Fruit fly (Drosophila melanogaster) whole organism, embryonic: ENCODE results near the gene pall.

Source experiments
- Atf6 ChIP-seq: fragments of 200-800 bp; sonication (Bioruptor generic); IDR thresholded peaks from 2 replicates; pipeline ENCODE4 v1.3.6; 2022; ENCODE audit warnings: missing biosample characterization, missing genetic modification characterization
- CG10274 ChIP-seq: fragments of 200-800 bp; sonication (Bioruptor generic); optimal IDR thresholded peaks from 3 replicates; lab custom pipeline; 2017; ENCODE audit warnings: missing biosample characterization, mild to moderate bottlenecking, missing genetic modification characterization
- CG10959 ChIP-seq: fragments of 200-800 bp; sonication (Bioruptor generic); IDR thresholded peaks from 2 replicates; pipeline ENCODE4 v1.3.6; 2022; ENCODE audit warnings: missing biosample characterization, missing genetic modification characterization
- CG11093 ChIP-seq: fragments of 200-800 bp; sonication (Bioruptor generic); IDR thresholded peaks from 3 replicates; pipeline ENCODE4 v1.3.6; 2022; ENCODE audit warnings: missing biosample characterization, missing genetic modification characterization
- CG12104 ChIP-seq: fragments of 200-800 bp; sonication (Bioruptor generic); optimal IDR thresholded peaks from 3 replicates; lab custom pipeline; 2016; ENCODE audit warnings: missing biosample characterization, missing genetic modification characterization
- CG14014 ChIP-seq: fragments of 200-800 bp; sonication (Bioruptor generic); IDR thresholded peaks from 2 replicates; pipeline ENCODE4 v1.3.6; 2022; ENCODE audit warnings: missing biosample characterization, missing genetic modification characterization
- CG15479 ChIP-seq: fragments of 200-800 bp; sonication (Bioruptor generic); optimal IDR thresholded peaks from 3 replicates; lab custom pipeline; 2019; ENCODE audit warnings: missing biosample characterization, mild to moderate bottlenecking, missing genetic modification characterization, moderate library complexity
- CG15601 ChIP-seq: fragments of 200-800 bp; sonication (Bioruptor generic); optimal IDR thresholded peaks from 3 replicates; lab custom pipeline; 2019; ENCODE audit warnings: missing biosample characterization, mild to moderate bottlenecking, missing genetic modification characterization, moderate library complexity
- CG17612 ChIP-seq: fragments of 200-800 bp; sonication (Bioruptor generic); IDR thresholded peaks from 2 replicates; pipeline ENCODE4 v1.3.6; 2022; ENCODE audit warnings: missing biosample characterization, missing genetic modification characterization
- CG1792 ChIP-seq: fragments of 200-800 bp; sonication (Bioruptor generic); optimal IDR thresholded peaks from 2 replicates; lab custom pipeline; 2016; ENCODE audit warnings: missing biosample characterization, missing genetic modification characterization
- CG18011 ChIP-seq: fragments of 200-800 bp; sonication (Bioruptor generic); optimal IDR thresholded peaks from 2 replicates; lab custom pipeline; 2017; ENCODE audit warnings: missing biosample characterization, missing genetic modification characterization, mild to moderate bottlenecking, moderate library complexity, missing genotype
- CG2202 ChIP-seq: fragments of 200-800 bp; sonication (Bioruptor generic); optimal IDR thresholded peaks from 2 replicates; lab custom pipeline; 2018; ENCODE audit warnings: missing biosample characterization, mild to moderate bottlenecking, missing genetic modification characterization
- CG2712 ChIP-seq: fragments of 200-800 bp; optimal IDR thresholded peaks from 3 replicates; lab custom pipeline; 2019; ENCODE audit warnings: missing biosample characterization, mild to moderate bottlenecking, missing genetic modification characterization, moderate library complexity
- CG31365 ChIP-seq: fragments of 200-800 bp; sonication (Bioruptor generic); optimal IDR thresholded peaks from 2 replicates; lab custom pipeline; 2018; ENCODE audit warnings: missing biosample characterization, mild to moderate bottlenecking, missing genetic modification characterization
- CG32532 ChIP-seq: fragments of 200-800 bp; sonication (Bioruptor generic); IDR thresholded peaks from 2 replicates; pipeline ENCODE4 v1.3.6; 2022; ENCODE audit warnings: missing biosample characterization, missing genetic modification characterization
- CG34422 ChIP-seq: fragments of 200-800 bp; sonication (Bioruptor generic); IDR thresholded peaks from 3 replicates; pipeline ENCODE4 v1.3.6; 2022; ENCODE audit warnings: missing biosample characterization, missing genetic modification characterization
- CG4282 ChIP-seq: fragments of 200-800 bp; sonication (Bioruptor generic); optimal IDR thresholded peaks from 2 replicates; lab custom pipeline; 2016; ENCODE audit warnings: missing biosample characterization, missing genetic modification characterization
- CG4328 ChIP-seq: fragments of 200-800 bp; sonication (Bioruptor generic); optimal IDR thresholded peaks from 3 replicates; lab custom pipeline; 2017; ENCODE audit warnings: missing biosample characterization, missing genetic modification reagents, missing genetic modification characterization
- CG43689 ChIP-seq: fragments of 200-800 bp; sonication (Bioruptor generic); IDR thresholded peaks from 2 replicates; pipeline ENCODE4 v1.3.6; 2022; ENCODE audit warnings: missing biosample characterization, missing genetic modification characterization
- CG7372 ChIP-seq: fragments of 200-800 bp; sonication (Bioruptor generic); IDR thresholded peaks from 2 replicates; pipeline ENCODE4 v1.3.6; 2022; ENCODE audit warnings: missing biosample characterization, missing genetic modification characterization
- CG9797 ChIP-seq: fragments of 200-800 bp; sonication (Bioruptor generic); optimal IDR thresholded peaks from 3 replicates; lab custom pipeline; 2018; ENCODE audit warnings: missing biosample characterization, mild to moderate bottlenecking, missing genetic modification characterization
- Dip3 ChIP-seq: fragments of 200-800 bp; sonication (Bioruptor generic); optimal IDR thresholded peaks from 3 replicates; lab custom pipeline; 2016; ENCODE audit warnings: missing biosample characterization, missing genetic modification characterization
- HLHmδ ChIP-seq: fragments of 200-800 bp; sonication (Bioruptor generic); optimal IDR thresholded peaks from 2 replicates; lab custom pipeline; 2018; ENCODE audit warnings: missing biosample characterization, mild to moderate bottlenecking, missing genetic modification characterization, moderate library complexity
- HmgD ChIP-seq: fragments of 200-800 bp; sonication (Bioruptor generic); optimal IDR thresholded peaks from 3 replicates; lab custom pipeline; 2016; ENCODE audit warnings: missing biosample characterization, missing genetic modification characterization
- Neu2 ChIP-seq: fragments of 200-800 bp; sonication (Bioruptor generic); optimal IDR thresholded peaks from 3 replicates; lab custom pipeline; 2016; ENCODE audit warnings: missing biosample characterization, missing genetic modification characterization, borderline replicate concordance
- Nf-YA ChIP-seq: fragments of 200-800 bp; sonication (Bioruptor generic); IDR thresholded peaks from 2 replicates; pipeline ENCODE4 v1.3.6; 2022; ENCODE audit warnings: missing biosample characterization, missing genetic modification characterization
- ac ChIP-seq: fragments of 200-800 bp; sonication (Bioruptor generic); optimal IDR thresholded peaks from 3 replicates; lab custom pipeline; 2017; ENCODE audit warnings: missing biosample characterization, mild to moderate bottlenecking, missing genetic modification characterization
- bcd ChIP-seq: fragments of 200-800 bp; sonication (Bioruptor generic); optimal IDR thresholded peaks from 2 replicates; lab custom pipeline; 2017; ENCODE audit warnings: missing biosample characterization, mild to moderate bottlenecking, missing genetic modification characterization
- bsh ChIP-seq, 2 experiments: fragments of 200-800 bp; sonication (Bioruptor generic); optimal IDR thresholded peaks; 2 replicates each; lab custom pipeline; 2017 to 2018; ENCODE audit warnings: mild to moderate bottlenecking in 2 of 2, missing biosample characterization in 2 of 2, missing genetic modification characterization in 2 of 2, moderate library complexity in 1 of 2
- crp ChIP-seq, 2 experiments: fragments of 200-800 bp; sonication (Bioruptor generic); optimal IDR thresholded peaks; 2 replicates in 1 of 2; 3 replicates in 1 of 2; lab custom pipeline; 2017; ENCODE audit warnings: missing biosample characterization in 2 of 2, missing genetic modification characterization in 2 of 2, mild to moderate bottlenecking in 1 of 2, moderate library complexity in 1 of 2
- da ChIP-seq: fragments of 200-800 bp; sonication (Bioruptor generic); optimal IDR thresholded peaks from 2 replicates; lab custom pipeline; 2016; ENCODE audit warnings: missing biosample characterization, missing genetic modification characterization
- danr ChIP-seq: fragments of 200-800 bp; sonication (Bioruptor generic); IDR thresholded peaks from 2 replicates; pipeline ENCODE4 v1.3.6; 2022; ENCODE audit warnings: missing biosample characterization, missing genetic modification characterization
- disco-r ChIP-seq: fragments of 200-800 bp; sonication (Bioruptor generic); optimal IDR thresholded peaks from 2 replicates; lab custom pipeline; 2016; ENCODE audit warnings: missing biosample characterization, missing genetic modification characterization
- gsb-n ChIP-seq: fragments of 200-800 bp; sonication (Bioruptor generic); optimal IDR thresholded peaks from 3 replicates; lab custom pipeline; 2018; ENCODE audit warnings: missing biosample characterization, mild to moderate bottlenecking, missing genetic modification characterization
- lbe ChIP-seq: fragments of 200-800 bp; sonication (Bioruptor generic); optimal IDR thresholded peaks from 2 replicates; lab custom pipeline; 2016; ENCODE audit warnings: missing biosample characterization, mild to moderate bottlenecking, missing genetic modification characterization
- lilli ChIP-seq: fragments of 200-800 bp; sonication (Bioruptor generic); optimal IDR thresholded peaks from 3 replicates; lab custom pipeline; 2016; ENCODE audit warnings: missing biosample characterization, missing genetic modification characterization
- nerfin-2 ChIP-seq: fragments of 200-800 bp; sonication (Bioruptor generic); IDR thresholded peaks from 2 replicates; pipeline ENCODE4 v1.3.6; 2022; ENCODE audit warnings: missing biosample characterization, missing genetic modification characterization; ENCODE audit not compliant: partially characterized antibody
- p53 ChIP-seq: fragments of 200-800 bp; sonication (Bioruptor generic); optimal IDR thresholded peaks from 2 replicates; lab custom pipeline; 2016; ENCODE audit warnings: missing biosample characterization, missing genetic modification characterization
- pita ChIP-seq: fragments of 200-800 bp; sonication (Bioruptor generic); optimal IDR thresholded peaks from 2 replicates; lab custom pipeline; 2017; ENCODE audit warnings: missing biosample characterization, mild to moderate bottlenecking, missing genetic modification characterization
- repo ChIP-seq: fragments of 200-800 bp; sonication (Bioruptor generic); optimal IDR thresholded peaks from 2 replicates; lab custom pipeline; 2016; ENCODE audit warnings: missing biosample characterization, missing genetic modification characterization
- scrt ChIP-seq: fragments of 200-800 bp; sonication (Bioruptor generic); optimal IDR thresholded peaks from 2 replicates; lab custom pipeline; 2018; ENCODE audit warnings: missing biosample characterization, mild to moderate bottlenecking, missing genetic modification characterization, moderate library complexity
- slbo ChIP-seq: fragments of 200-800 bp; sonication (Bioruptor generic); IDR thresholded peaks from 2 replicates; pipeline ENCODE4 v1.3.6; 2022; ENCODE audit warnings: missing biosample characterization, missing genetic modification characterization
- sob ChIP-seq: fragments of 200-800 bp; sonication (Bioruptor generic); IDR thresholded peaks from 2 replicates; pipeline ENCODE4 v1.3.6; 2022; ENCODE audit warnings: missing biosample characterization, missing genetic modification characterization
- sug ChIP-seq: fragments of 200-800 bp; optimal IDR thresholded peaks from 2 replicates; lab custom pipeline; 2019; ENCODE audit warnings: missing biosample characterization, mild to moderate bottlenecking, missing genetic modification characterization, moderate library complexity
- tap ChIP-seq: fragments of 200-800 bp; optimal IDR thresholded peaks from 3 replicates; lab custom pipeline; 2019; ENCODE audit warnings: missing biosample characterization, mild to moderate bottlenecking, missing genetic modification characterization, moderate library complexity
- tgo ChIP-seq: fragments of 200-800 bp; sonication (Bioruptor generic); IDR thresholded peaks from 3 replicates; pipeline ENCODE4 v1.3.6; 2022; ENCODE audit warnings: missing biosample characterization, missing genetic modification characterization
- tll ChIP-seq, 2 experiments: fragments of 200-800 bp in 1 of 2; fragments of >200 bp in 1 of 2; sonication (Bioruptor generic) in 1 of 2; optimal IDR thresholded peaks; 2 replicates each; lab custom pipeline; 2017 to 2019; ENCODE audit warnings: missing biosample characterization in 2 of 2, missing genetic modification characterization in 2 of 2, mild to moderate bottlenecking in 1 of 2, moderate library complexity in 1 of 2
- wdn ChIP-seq: fragments of 200-800 bp; sonication (Bioruptor generic); IDR thresholded peaks from 2 replicates; pipeline ENCODE4 v1.3.6; 2022; ENCODE audit warnings: missing biosample characterization, missing genetic modification characterization
- zf30C ChIP-seq: fragments of 200-800 bp; sonication (Bioruptor generic); optimal IDR thresholded peaks from 3 replicates; lab custom pipeline; 2018; ENCODE audit warnings: missing biosample characterization, mild to moderate bottlenecking, missing genetic modification characterization

Gene pall

DNA sequence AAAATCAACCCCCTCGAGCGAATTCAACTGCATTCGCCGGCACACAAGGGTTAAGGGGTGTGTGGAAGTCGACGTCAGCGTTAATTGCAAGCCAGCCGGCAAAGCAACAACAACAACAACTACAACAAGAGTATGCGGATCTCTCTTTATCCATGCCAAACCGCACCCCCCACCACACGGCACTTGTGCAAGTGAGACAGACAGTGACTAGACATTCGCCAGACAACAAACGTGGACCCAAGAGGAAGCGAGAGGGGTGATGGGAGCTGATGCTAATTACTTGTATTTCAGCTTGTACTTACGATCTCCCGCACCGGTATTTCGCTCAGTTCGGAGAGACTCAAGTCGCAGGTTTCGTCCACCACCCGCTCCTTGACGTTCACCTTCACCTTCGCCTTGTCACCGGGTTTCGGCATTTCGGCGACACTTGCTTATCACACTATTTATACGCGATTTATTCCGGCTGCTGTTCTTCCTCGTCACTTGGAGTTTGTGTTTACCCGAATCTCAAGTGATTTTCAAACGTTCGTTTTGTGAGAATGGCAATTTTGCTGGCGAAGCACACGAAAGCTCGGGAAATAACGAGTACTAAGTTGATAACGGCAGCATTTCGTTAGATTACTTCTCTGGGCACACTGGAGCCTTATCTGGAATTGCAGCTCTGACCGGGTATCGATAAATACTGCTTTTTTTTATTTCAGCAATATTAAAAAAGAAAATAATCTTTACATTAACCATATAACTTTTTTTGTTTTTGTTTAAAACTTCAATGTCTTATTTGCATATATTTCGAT is 21.6 kb upstream of the pall start, which contains the start of gene CG3408 (continued):
- TF ChIP-seq HLHmδ (GFP tag; lab: Kevin White, UChicago) (no peak), CG4328 (no peak), CG7372 (GFP tag; lab: Robert Waterston, UW) (no peak; the same call in 1 of the 2 replicates), Neu2 (no peak), tgo (GFP tag; lab: Robert Waterston, UW) (0 out of 3 replicates have a peak, but pooled peaks have one; percentile 10), HmgD (GFP tag; lab: Kevin White, UChicago) (no peak), CG17612 (GFP tag; lab: Robert Waterston, UW) (no peak), lbe (peak; percentile 37), tll (GFP tag; optimal IDR thresholded peaks at IDR 0.05; lab: Kevin White, UChicago) (no peak), CG15601 (peak; percentile 31), CG2202 (tag; lab: Kevin White, UChicago) (no peak), Atf6 (GFP tag; lab: Robert Waterston, UW) (0 out of 2 replicates have a peak, but pooled peaks have one; percentile 6), danr (GFP tag; lab: Robert Waterston, UW) (no peak), CG1792 (no peak), Nf-YA (no peak), CG4282 (GFP tag; lab: Kevin White, UChicago) (no peak), CG14014 (no peak), CG9797 (GFP tag; lab: Kevin White, UChicago) (peak; percentile 95), wdn (GFP tag; lab: Robert Waterston, UW) (no peak), CG32532 (no peak), pita (GFP tag; lab: Kevin White, UChicago) (no peak), slbo (no peak), CG12104 (peak; percentile 7), CG18011 (GFP tag; lab: Kevin White, UChicago) (no peak), sob (GFP tag; lab: Robert Waterston, UW) (0 out of 2 replicates have a peak, but pooled peaks have one; percentile 14), CG31365 (tag; lab: Kevin White, UChicago) (no peak), nerfin-2 (GFP tag; lab: Robert Waterston, UW) (no peak), sug (tag; lab: Kevin White, UChicago) (peak; percentile 59), p53 (no peak), tap (tag; lab: Kevin White, UChicago) (no peak), gsb-n (tag; lab: Kevin White, UChicago) (no peak), crp (GFP tag; optimal IDR thresholded peaks at IDR 0.05; lab: Kevin White, UChicago) (no peak), lilli (no peak), CG11093 (GFP tag; lab: Robert Waterston, UW) (no peak), repo (GFP tag; lab: Kevin White, UChicago) (no peak), bsh (GFP tag; optimal IDR thresholded peaks at IDR 0.05; lab: Kevin White, UChicago) (no peak), CG15479 (GFP tag; lab: Kevin White, UChicago) (no peak), CG10274 (GFP tag; lab: Kevin White, UChicago) (no peak), bcd (no peak), scrt (GFP tag; lab: Kevin White, UChicago) (no peak), CG34422 (GFP tag; lab: Robert Waterston, UW) (peak; percentile 54; the same call in 1 of the 3 replicates), da (GFP tag; lab: Kevin White, UChicago) (no peak), CG2712 (tag; lab: Kevin White, UChicago) (peak; percentile 31), CG43689 (GFP tag; lab: Robert Waterston, UW) (no peak), disco-r (GFP tag; lab: Kevin White, UChicago) (no peak), ac (GFP tag; lab: Kevin White, UChicago) (no peak), CG10959 (peak; percentile 74; the same call in 1 of the 2 replicates), Dip3 (no peak), zf30C (GFP tag; lab: Kevin White, UChicago) (no peak)
